Worm (Caenorhabditis elegans): Measurements from ENCODE around the gene F59B2.13.

Gene F59B2.13

DNA sequence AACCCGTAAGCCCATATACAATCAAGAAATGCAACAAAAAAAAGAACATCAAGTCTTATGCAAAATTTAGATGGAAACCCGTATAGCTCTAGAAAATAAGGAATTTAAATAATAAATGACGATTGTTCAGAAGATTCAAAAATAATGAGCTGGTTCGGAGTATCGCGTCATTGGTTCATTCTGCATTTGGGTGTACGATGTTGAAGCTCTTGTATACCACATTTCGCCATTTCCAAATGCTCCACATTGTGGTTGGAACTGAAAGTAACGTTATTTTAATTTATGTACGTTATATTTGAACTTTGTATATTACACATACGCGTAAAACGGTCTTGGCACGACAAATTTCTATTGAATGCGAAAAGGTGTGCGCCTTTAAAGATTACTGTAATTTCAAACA lies 33.4 kb upstream of the F59B2.13 start (continued):
- peak; percentile 3 for TF ChIP-seq ztf-18 (tag; optimal IDR thresholded peaks at IDR 0.05)
- peak; percentile 73 for TF ChIP-seq tlf-1 (GFP tag; optimal IDR thresholded peaks at IDR 0.05)
- TF ChIP-seq madf-6 (GFP tag; IDR thresholded peaks at IDR 0.05), result peak; percentile 30; the same call in 1 of the 2 replicates
- TF ChIP-seq lsl-1 (GFP tag; optimal IDR thresholded peaks at IDR 0.05), result no peak
- no peak for TF ChIP-seq Y53F4B.3 (GFP tag; IDR thresholded peaks at IDR 0.05)
- TF ChIP-seq aptf-3 (GFP tag; IDR thresholded peaks at IDR 0.05), result no peak
- no peak for TF ChIP-seq B0019.2 (GFP tag; conservative IDR thresholded peaks at IDR 0.05)
- no peak for TF ChIP-seq akir-1 (GFP tag; optimal IDR thresholded peaks at IDR 0.05)
- no peak for TF ChIP-seq D2030.7 (GFP tag; IDR thresholded peaks at IDR 0.05)
- TF ChIP-seq madf-3 (GFP tag; IDR thresholded peaks at IDR 0.05), result peak; percentile 77
- no peak for TF ChIP-seq lir-1 (GFP tag; conservative IDR thresholded peaks at IDR 0.05)
- TF ChIP-seq nhr-90 (tag; optimal IDR thresholded peaks at IDR 0.05), result peak; percentile 25
- peak; percentile 29 for TF ChIP-seq nhr-80 (tag; optimal IDR thresholded peaks at IDR 0.05)
- peak; percentile 4 for TF ChIP-seq unc-130 (GFP tag; optimal IDR thresholded peaks at IDR 0.05)
- TF ChIP-seq ama-1 (optimal IDR thresholded peaks at IDR 0.05), result no peak
- peak in 1 of 2 experiments; percentile 56 for TF ChIP-seq ama-1 (GFP tag; optimal IDR thresholded peaks at IDR 0.05)
- no peak for TF ChIP-seq F57A8.1 (GFP tag; optimal IDR thresholded peaks at IDR 0.05)
- TF ChIP-seq efl-1 (GFP tag; optimal IDR thresholded peaks at IDR 0.05), result no peak
- TF ChIP-seq ceh-79 (tag; optimal IDR thresholded peaks at IDR 0.05), result no peak
- no peak for TF ChIP-seq sdz-38 (tag; optimal IDR thresholded peaks at IDR 0.05)
- TF ChIP-seq F52B5.7 (tag; optimal IDR thresholded peaks at IDR 0.05), result no peak
- TF ChIP-seq T26A5.8 (tag; optimal IDR thresholded peaks at IDR 0.05), result no peak
- no peak for TF ChIP-seq F39B2.1 (GFP tag; IDR thresholded peaks at IDR 0.05)
- TF ChIP-seq F37B4.10 (GFP tag; IDR thresholded peaks at IDR 0.05), result no peak
- TF ChIP-seq nhr-27 (tag; optimal IDR thresholded peaks at IDR 0.05), result no peak
- TF ChIP-seq ztf-25 (GFP tag; IDR thresholded peaks at IDR 0.05), result no peak
- TF ChIP-seq Y95B8A.8 (GFP tag; IDR thresholded peaks at IDR 0.05), result peak; percentile 58; the same call in 1 of the 2 replicates
- no peak for TF ChIP-seq ceh-27 (GFP tag; optimal IDR thresholded peaks at IDR 0.05)
- no peak for TF ChIP-seq F33H1.4 (GFP tag; IDR thresholded peaks at IDR 0.05)
- no peak for TF ChIP-seq mel-28 (tag; optimal IDR thresholded peaks at IDR 0.05; ENCODE audit: borderline replicate concordance)
- TF ChIP-seq F10E7.11 (tag; optimal IDR thresholded peaks at IDR 0.05), result no peak
- TF ChIP-seq T07F8.4 (tag; optimal IDR thresholded peaks at IDR 0.05), result no peak
- TF ChIP-seq attf-3 (GFP tag; conservative IDR thresholded peaks at IDR 0.05), result no peak
- no peak for TF ChIP-seq lag-1 (GFP tag; IDR thresholded peaks at IDR 0.05)
- TF ChIP-seq ztf-3 (GFP tag; optimal IDR thresholded peaks at IDR 0.05), result no peak
- no peak for TF ChIP-seq cebp-1 (GFP tag; IDR thresholded peaks at IDR 0.05)
- TF ChIP-seq cebp-1 (tag; optimal IDR thresholded peaks at IDR 0.05), result peak; percentile 54
- no peak for TF ChIP-seq ztf-6 (GFP tag; IDR thresholded peaks at IDR 0.05)
- peak; percentile 5 for TF ChIP-seq athp-1 (tag; optimal IDR thresholded peaks at IDR 0.05)
- 0 out of 2 replicates have a peak, but pooled peaks have one; percentile 23 for TF ChIP-seq hsf-1 (GFP tag; IDR thresholded peaks at IDR 0.05)
- peak; percentile 35 for TF ChIP-seq him-1 (tag; optimal IDR thresholded peaks at IDR 0.05)
- TF ChIP-seq somi-1 (GFP tag; optimal IDR thresholded peaks at IDR 0.05), result no peak
- peak; percentile 58; the same call in 1 of the 2 replicates for TF ChIP-seq pbrm-1 (GFP tag; IDR thresholded peaks at IDR 0.05)
- TF ChIP-seq tbp1 (GFP tag; optimal IDR thresholded peaks at IDR 0.05), result no peak
